Worm (Caenorhabditis elegans) whole organism, L3 larva: ENCODE data around the gene T26H8.4.
"Not testable (repeated sequence)": the region's sequence is repeated elsewhere in the genome, so short reads cannot be mapped to it uniquely, and the experiment has no call there.

Experiments
- aly-2 ChIP-seq: fragments of 150-350 bp; optimal IDR thresholded peaks from 2 replicates; lab custom pipeline; 2014; ENCODE audit warnings: missing biosample characterization, missing genetic modification characterization
- ceh-82 ChIP-seq: fragments of 150-350 bp; optimal IDR thresholded peaks from 2 replicates; lab custom pipeline; 2014; ENCODE audit warnings: missing biosample characterization, missing genetic modification characterization
- ceh-9 ChIP-seq: sonication (generic microtip); optimal IDR thresholded peaks from 2 replicates; lab custom pipeline; 2018; ENCODE audit warnings: missing biosample characterization, missing genetic modification characterization
- fos-1 ChIP-seq: fragments of 150-350 bp; optimal IDR thresholded peaks from 2 replicates; lab custom pipeline; 2014; ENCODE audit warnings: missing biosample characterization, missing genetic modification characterization
- nhr-12 ChIP-seq: fragments of 150-350 bp; optimal IDR thresholded peaks from 2 replicates; lab custom pipeline; 2014; ENCODE audit warnings: missing biosample characterization, missing genetic modification characterization
- sea-2 ChIP-seq: fragments of 150-350 bp; sonication (generic microtip); optimal IDR thresholded peaks from 4 replicates; lab custom pipeline; 2014; ENCODE audit warnings: missing biosample characterization, missing genetic modification reagents, missing genetic modification characterization
- skn-1 ChIP-seq: fragments of 150-350 bp; optimal IDR thresholded peaks from 2 replicates; lab custom pipeline; 2014; ENCODE audit warnings: missing biosample characterization, missing genetic modification characterization
- unc-62 ChIP-seq: fragments of 150-350 bp; sonication (generic microtip); optimal IDR thresholded peaks from 4 replicates; lab custom pipeline; 2014; ENCODE audit warnings: missing biosample characterization, missing genetic modification reagents, missing genetic modification characterization

DNA sequence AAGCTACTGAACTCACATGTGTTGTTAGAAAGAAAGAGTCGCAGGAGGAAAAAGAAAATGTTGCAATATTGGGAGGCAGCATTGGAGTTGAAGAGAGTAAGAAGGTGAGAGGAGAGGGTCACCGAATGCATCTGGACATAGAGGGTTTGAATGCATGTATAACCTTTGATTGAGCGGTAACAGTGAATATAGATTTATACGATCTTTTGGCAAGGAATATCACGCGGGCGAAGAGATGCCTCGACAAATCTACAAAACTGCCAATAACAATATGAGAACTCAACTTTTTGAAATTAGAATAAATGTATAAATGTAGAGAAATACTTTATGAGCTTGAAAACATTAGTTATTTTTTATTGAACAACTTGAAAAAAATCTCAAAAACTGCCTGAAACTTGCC lies 44.3 kb downstream of the T26H8.4 start, which contains the start of gene M01B2.10:
- not testable (repeated sequence) for TF ChIP-seq ceh-9; skn-1 (tag; lab: Kevin White, UChicago); unc-62 (GFP tag; lab: Kevin White, UChicago); fos-1; nhr-12 (tag; lab: Kevin White, UChicago); ceh-82 (tag; lab: Kevin White, UChicago); sea-2 (GFP tag; lab: Kevin White, UChicago); aly-2 (tag; lab: Kevin White, UChicago)
